Worm (Caenorhabditis elegans) whole organism, midembryonic: Measurements from ENCODE around the gene srbc-32.

Experiments
- T22C8.4 ChIP-seq: fragments of 200-800 bp; sonication (Bioruptor generic); IDR thresholded peaks from 2 replicates; pipeline ENCODE4 v1.3.6; 2022; ENCODE audit warnings: missing genetic modification characterization, missing compliant biosample characterization
- cog-1 ChIP-seq: sonication (generic microtip); optimal IDR thresholded peaks from 2 replicates; lab custom pipeline; 2016; ENCODE audit warnings: missing genetic modification characterization, missing compliant biosample characterization
- flt-1 ChIP-seq: fragments of 200-800 bp; sonication (Bioruptor generic); IDR thresholded peaks from 2 replicates; pipeline ENCODE4 v1.3.6; 2022; ENCODE audit warnings: missing genetic modification characterization, missing compliant biosample characterization
- klf-2 ChIP-seq: fragments of 200-800 bp; sonication (Bioruptor generic); conservative IDR thresholded peaks from 2 replicates; pipeline ENCODE4 v1.3.6; 2022; ENCODE audit warnings: missing genetic modification reagents, missing genetic modification characterization, missing compliant biosample characterization
- med-1 ChIP-seq: sonication (generic microtip); optimal IDR thresholded peaks from 2 replicates; lab custom pipeline; 2017; ENCODE audit warnings: missing genetic modification characterization, mild to moderate bottlenecking, missing compliant biosample characterization, antibody characterized with exemption, missing genetic modification reagents; ENCODE audit not compliant: insufficient read depth
- ref-1 ChIP-seq: fragments of 200-800 bp; sonication (Bioruptor generic); conservative IDR thresholded peaks from 2 replicates; pipeline ENCODE4 v1.3.6; 2022; ENCODE audit warnings: missing genetic modification reagents, missing genetic modification characterization, missing compliant biosample characterization
- tab-1 ChIP-seq: fragments of 200-800 bp; sonication (Bioruptor generic); IDR thresholded peaks from 2 replicates; pipeline ENCODE4 v1.3.6; 2022; ENCODE audit warnings: missing genetic modification characterization, missing compliant biosample characterization
- ztf-23 ChIP-seq: fragments of 200-800 bp; sonication (Bioruptor generic); IDR thresholded peaks from 2 replicates; pipeline ENCODE4 v1.3.6; 2022; ENCODE audit warnings: missing genetic modification reagents, missing genetic modification characterization, missing compliant biosample characterization
- ztf-29 ChIP-seq: fragments of 200-800 bp; sonication (Bioruptor generic); IDR thresholded peaks from 2 replicates; pipeline ENCODE4 v1.3.6; 2022; ENCODE audit warnings: missing genetic modification reagents, missing genetic modification characterization, missing compliant biosample characterization

Gene srbc-32

DNA sequence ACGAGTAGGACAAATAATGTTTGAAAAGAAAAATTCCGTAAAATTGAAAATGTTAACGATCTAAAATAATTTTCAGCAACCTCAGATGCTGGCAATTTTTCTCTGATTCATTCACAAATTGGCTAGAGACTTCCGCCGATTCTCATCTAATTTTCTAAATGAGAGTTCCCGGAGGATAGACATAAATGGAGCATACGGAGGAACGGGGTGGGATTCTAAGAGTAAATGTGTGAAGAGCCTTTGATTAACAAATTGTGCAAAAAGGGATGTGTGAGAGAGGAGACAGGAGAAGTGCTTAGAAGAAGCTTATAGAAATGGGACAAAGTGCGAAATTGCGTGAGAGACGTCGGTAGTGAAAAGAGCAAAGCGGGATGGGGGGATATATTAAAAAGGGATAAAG is 35.1 kb downstream of the srbc-32 start:
- TF ChIP-seq ref-1 (GFP tag; lab: Robert Waterston, UW): no peak
- TF ChIP-seq klf-2: no peak
- no peak for TF ChIP-seq cog-1 (tag; lab: Kevin White, UChicago)
- no peak for TF ChIP-seq ztf-23
- no peak for TF ChIP-seq flt-1 (GFP tag; lab: Robert Waterston, UW)

DNA sequence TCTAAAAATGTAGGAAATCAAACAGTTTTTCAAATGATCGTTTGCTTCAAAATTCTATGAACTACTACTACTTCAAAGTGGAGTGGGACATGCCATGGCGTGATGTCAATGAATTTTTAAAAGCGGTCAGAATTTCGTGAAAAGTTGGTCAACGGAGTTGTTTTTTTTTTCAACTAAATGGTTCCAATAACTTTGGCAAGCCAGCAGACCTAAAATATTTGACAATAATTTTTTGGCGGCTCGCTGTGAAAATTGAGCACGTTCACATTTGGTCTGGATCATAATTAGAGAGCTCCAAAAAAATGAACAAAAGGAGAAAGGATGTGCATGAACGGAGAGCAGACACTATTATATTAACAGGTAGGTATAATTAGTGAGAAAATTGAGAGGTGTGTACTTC is 36.4 kb downstream of the srbc-32 start:
- no peak for TF ChIP-seq ztf-23
- TF ChIP-seq flt-1 (GFP tag; lab: Robert Waterston, UW): no peak

DNA sequence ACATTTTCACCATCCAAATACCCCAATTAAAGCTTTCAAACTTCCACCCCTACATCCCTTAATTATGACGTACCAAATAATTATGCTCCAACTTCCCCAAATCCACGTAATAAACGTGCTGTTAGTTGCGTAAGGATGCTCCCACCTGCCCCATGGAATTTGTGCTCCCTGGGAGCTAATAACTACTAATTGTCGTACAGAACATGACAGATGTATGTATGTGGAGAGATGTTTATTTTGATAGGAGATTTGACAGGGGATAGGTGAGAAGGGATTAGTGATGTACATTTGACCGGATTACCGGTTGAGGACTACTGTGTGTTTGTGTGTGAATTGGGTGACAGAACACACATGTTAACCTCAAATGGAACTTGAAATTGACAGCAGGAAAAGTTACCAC is 36.9 kb downstream of the srbc-32 start:
- no peak for TF ChIP-seq tab-1 (GFP tag; lab: Robert Waterston, UW)

DNA sequence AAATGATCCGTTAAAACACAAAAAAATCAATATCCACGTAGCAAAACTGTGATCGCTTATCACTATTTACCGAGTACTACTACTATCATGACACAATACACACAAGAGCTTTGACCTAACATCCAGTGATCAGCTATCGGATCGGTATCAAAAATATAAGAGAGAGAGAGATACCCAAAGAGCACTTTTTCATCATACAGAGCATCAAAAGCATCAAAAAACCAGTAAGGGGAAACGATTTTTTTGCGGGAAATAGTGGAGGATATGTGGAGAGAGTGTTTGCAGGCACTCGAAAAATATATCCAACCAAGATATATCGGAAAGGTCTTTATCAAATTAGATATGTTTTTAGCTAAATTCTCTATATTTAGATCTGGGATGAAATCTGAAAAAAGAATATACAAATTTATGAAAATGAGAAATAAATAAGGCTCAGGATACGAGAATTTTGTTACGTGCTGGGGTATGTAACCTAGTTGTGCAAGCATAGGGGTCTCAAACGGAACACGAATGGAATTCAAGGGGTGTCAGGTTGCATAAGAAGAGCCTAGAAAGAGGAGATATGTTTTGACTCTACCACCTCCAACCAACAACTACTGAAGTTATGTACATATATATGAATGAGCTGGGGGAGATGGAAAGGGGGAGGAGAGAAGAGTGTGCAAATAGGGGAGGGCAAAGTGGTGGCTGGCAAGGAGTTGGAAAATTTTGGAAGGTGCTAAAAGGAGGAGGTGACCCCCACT is 41.5 kb downstream of the srbc-32 start:
- TF ChIP-seq T22C8.4 (no peak), ztf-29 (GFP tag; lab: Robert Waterston, UW) (no peak), flt-1 (GFP tag; lab: Robert Waterston, UW) (no peak), cog-1 (tag; lab: Kevin White, UChicago) (no peak), ref-1 (GFP tag; lab: Robert Waterston, UW) (no peak), ztf-23 (no peak), med-1 (GFP tag; lab: Kevin White, UChicago) (no peak), tab-1 (GFP tag; lab: Robert Waterston, UW) (no peak), klf-2 (no peak)

DNA sequence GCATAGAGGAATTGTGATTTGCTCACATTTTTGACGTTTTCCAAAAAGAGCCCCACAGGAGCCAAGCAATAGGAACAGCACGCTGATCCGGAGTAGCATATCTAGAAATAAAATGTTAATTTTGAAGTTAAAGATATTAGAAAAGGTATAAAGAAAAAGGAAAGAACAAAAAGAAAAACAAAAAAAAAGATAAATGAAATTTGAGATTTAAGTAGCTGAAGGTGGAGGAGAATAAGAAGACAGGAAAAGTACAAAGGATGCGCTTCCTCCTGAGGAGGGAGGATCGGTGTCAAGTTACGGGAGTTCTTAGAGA is 42.0 kb downstream of the srbc-32 start, which contains the start of gene cfz-2:
Gene cfz-2, minus strand, starts transcription at position 101 of the 313 bp plus-strand sequence.
- no peak for TF ChIP-seq med-1 (GFP tag; lab: Kevin White, UChicago)
- no peak for TF ChIP-seq tab-1 (GFP tag; lab: Robert Waterston, UW)
- no peak for TF ChIP-seq T22C8.4

DNA sequence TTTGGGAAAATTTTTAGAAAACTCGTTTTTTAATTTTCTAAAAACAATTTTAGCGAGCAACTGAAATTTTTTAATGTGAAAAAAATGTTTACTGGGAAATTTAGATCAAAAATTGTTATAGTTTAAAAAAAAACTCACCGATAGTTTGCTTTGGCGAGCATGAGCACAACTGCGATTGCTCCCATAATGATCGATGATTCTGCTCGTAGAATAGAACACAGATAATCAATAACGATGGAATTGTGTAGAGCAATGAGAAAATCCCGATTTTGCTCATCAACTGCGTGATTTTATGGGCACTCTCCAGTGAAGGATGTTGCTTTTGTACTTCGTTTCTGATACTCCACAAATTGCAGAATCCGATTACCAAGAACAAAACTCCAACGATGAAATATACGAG is 44.1 kb downstream of the srbc-32 start:
- TF ChIP-seq ref-1 (GFP tag; lab: Robert Waterston, UW) (no peak), T22C8.4 (no peak), klf-2 (no peak), ztf-23 (no peak), flt-1 (GFP tag; lab: Robert Waterston, UW) (no peak), cog-1 (tag; lab: Kevin White, UChicago) (no peak), ztf-29 (GFP tag; lab: Robert Waterston, UW) (no peak), med-1 (GFP tag; lab: Kevin White, UChicago) (no peak), tab-1 (GFP tag; lab: Robert Waterston, UW) (no peak)
